Fruit fly (Drosophila melanogaster) whole organism, embryonic: ENCODE measurements around the gene NK7.1.

ENCODE experiments used
- B-H2 ChIP-seq: fragments of 200-800 bp; sonication (Bioruptor generic); optimal IDR thresholded peaks from 2 replicates; lab custom pipeline; 2018; ENCODE audit warnings: missing biosample characterization, mild to moderate bottlenecking, missing genetic modification characterization
- Bteb2 ChIP-seq: fragments of 200-800 bp; sonication (Bioruptor generic); optimal IDR thresholded peaks from 2 replicates; lab custom pipeline; 2016; ENCODE audit warnings: missing biosample characterization, missing genetic modification characterization
- CG10147 ChIP-seq: fragments of 200-800 bp; sonication (Bioruptor generic); optimal IDR thresholded peaks from 2 replicates; lab custom pipeline; 2019; ENCODE audit warnings: missing biosample characterization, mild to moderate bottlenecking, missing genetic modification characterization, moderate library complexity
- CG10654 ChIP-seq: fragments of 200-800 bp; sonication (Bioruptor generic); optimal IDR thresholded peaks from 2 replicates; lab custom pipeline; 2016; ENCODE audit warnings: missing biosample characterization, missing genetic modification characterization
- CG13894 ChIP-seq: fragments of 200-800 bp; sonication (Bioruptor generic); optimal IDR thresholded peaks from 3 replicates; lab custom pipeline; 2018; ENCODE audit warnings: missing biosample characterization, mild to moderate bottlenecking, missing genetic modification characterization, moderate library complexity
- CG14014 ChIP-seq: fragments of 200-800 bp; sonication (Bioruptor generic); IDR thresholded peaks from 2 replicates; pipeline ENCODE4 v1.3.6; 2022; ENCODE audit warnings: missing biosample characterization, missing genetic modification characterization
- CG14860 ChIP-seq: fragments of 200-800 bp; sonication (Bioruptor generic); IDR thresholded peaks from 3 replicates; pipeline ENCODE4 v1.3.6; 2022; ENCODE audit warnings: missing biosample characterization, missing genetic modification characterization; ENCODE audit not compliant: partially characterized antibody
- CG1647 ChIP-seq: fragments of 200-800 bp; sonication (Bioruptor generic); optimal IDR thresholded peaks from 3 replicates; lab custom pipeline; 2016; ENCODE audit warnings: missing biosample characterization, missing genetic modification characterization
- CG16779 ChIP-seq: fragments of 200-800 bp; sonication (Bioruptor generic); IDR thresholded peaks from 2 replicates; pipeline ENCODE4 v1.3.6; 2022; ENCODE audit warnings: missing biosample characterization, missing genetic modification characterization
- CG2116 ChIP-seq: fragments of 200-800 bp; sonication (Bioruptor generic); optimal IDR thresholded peaks from 3 replicates; lab custom pipeline; 2018; ENCODE audit warnings: missing biosample characterization, mild to moderate bottlenecking, missing genetic modification characterization
- CG2120 ChIP-seq: fragments of 200-800 bp; sonication (Bioruptor generic); optimal IDR thresholded peaks from 3 replicates; lab custom pipeline; 2016; ENCODE audit warnings: missing biosample characterization, missing genetic modification characterization
- CG2199 ChIP-seq: fragments of 200-800 bp; sonication (Bioruptor generic); IDR thresholded peaks from 3 replicates; pipeline ENCODE4 v1.3.6; 2022; ENCODE audit warnings: missing biosample characterization, missing genetic modification characterization
- CG2712 ChIP-seq: fragments of 200-800 bp; optimal IDR thresholded peaks from 3 replicates; lab custom pipeline; 2019; ENCODE audit warnings: missing biosample characterization, mild to moderate bottlenecking, missing genetic modification characterization, moderate library complexity
- CG30020 ChIP-seq: fragments of 200-800 bp; optimal IDR thresholded peaks from 2 replicates; lab custom pipeline; 2019; ENCODE audit warnings: missing biosample characterization, mild to moderate bottlenecking, missing genetic modification characterization, moderate library complexity
- CG30431 ChIP-seq: fragments of 200-800 bp; sonication (Bioruptor generic); optimal IDR thresholded peaks from 2 replicates; lab custom pipeline; 2017; ENCODE audit warnings: missing biosample characterization, missing genetic modification characterization
- CG3281 ChIP-seq: fragments of 200-800 bp; sonication (Bioruptor generic); optimal IDR thresholded peaks from 3 replicates; lab custom pipeline; 2017; ENCODE audit warnings: missing biosample characterization, mild to moderate bottlenecking, missing genetic modification characterization
- CG4328 ChIP-seq: fragments of 200-800 bp; sonication (Bioruptor generic); optimal IDR thresholded peaks from 3 replicates; lab custom pipeline; 2017; ENCODE audit warnings: missing biosample characterization, missing genetic modification reagents, missing genetic modification characterization
- CG4854 ChIP-seq: fragments of 200-800 bp; sonication (Bioruptor generic); optimal IDR thresholded peaks from 2 replicates; lab custom pipeline; 2016; ENCODE audit warnings: missing biosample characterization, missing genetic modification characterization, inconsistent platforms
- CG6765 ChIP-seq: fragments of 200-800 bp; sonication (Bioruptor generic); optimal IDR thresholded peaks from 3 replicates; lab custom pipeline; 2017; ENCODE audit warnings: missing biosample characterization, mild to moderate bottlenecking, missing genetic modification characterization
- CG6854 ChIP-seq: fragments of 200-800 bp; sonication (Bioruptor generic); optimal IDR thresholded peaks from 3 replicates; lab custom pipeline; 2017; ENCODE audit warnings: missing biosample characterization, mild to moderate bottlenecking, missing genetic modification characterization
- CG8359 ChIP-seq: fragments of 200-800 bp; sonication (Bioruptor generic); optimal IDR thresholded peaks from 2 replicates; lab custom pipeline; 2017; ENCODE audit warnings: missing biosample characterization, mild to moderate bottlenecking, missing genetic modification characterization, borderline replicate concordance
- CG8944 ChIP-seq: fragments of 200-800 bp; sonication (Bioruptor generic); optimal IDR thresholded peaks from 3 replicates; lab custom pipeline; 2016; ENCODE audit warnings: missing biosample characterization, missing genetic modification characterization
- CG9876 ChIP-seq: fragments of 200-800 bp; sonication (Bioruptor generic); optimal IDR thresholded peaks from 2 replicates; lab custom pipeline; 2016; ENCODE audit warnings: missing biosample characterization, missing genetic modification characterization
- CoRest ChIP-seq: fragments of 200-800 bp; sonication (Bioruptor generic); optimal IDR thresholded peaks from 3 replicates; lab custom pipeline; 2018; ENCODE audit warnings: missing biosample characterization, mild to moderate bottlenecking, missing genetic modification characterization, moderate library complexity
- Doc2 ChIP-seq: fragments of 200-800 bp; sonication (Bioruptor generic); IDR thresholded peaks from 2 replicates; pipeline ENCODE4 v1.3.6; 2022; ENCODE audit warnings: missing biosample characterization, missing genetic modification characterization
- Fer2 ChIP-seq: fragments of 200-800 bp; sonication (Bioruptor generic); optimal IDR thresholded peaks from 2 replicates; lab custom pipeline; 2018; ENCODE audit warnings: missing biosample characterization, mild to moderate bottlenecking, missing genetic modification characterization, moderate library complexity
- Fer3 ChIP-seq: fragments of 200-800 bp; sonication (Bioruptor generic); optimal IDR thresholded peaks from 2 replicates; lab custom pipeline; 2018; ENCODE audit warnings: missing biosample characterization, mild to moderate bottlenecking, missing genetic modification characterization, moderate library complexity
- HHEX ChIP-seq: fragments of 200-800 bp; sonication (Bioruptor generic); optimal IDR thresholded peaks from 3 replicates; lab custom pipeline; 2017; ENCODE audit warnings: missing biosample characterization, mild to moderate bottlenecking, missing genetic modification characterization, missing genetic modification reagents
- HLHmδ ChIP-seq: fragments of 200-800 bp; sonication (Bioruptor generic); optimal IDR thresholded peaks from 2 replicates; lab custom pipeline; 2018; ENCODE audit warnings: missing biosample characterization, mild to moderate bottlenecking, missing genetic modification characterization, moderate library complexity
- Mad ChIP-seq: fragments of 200-800 bp; sonication (Bioruptor generic); optimal IDR thresholded peaks from 2 replicates; lab custom pipeline; 2016; ENCODE audit warnings: missing biosample characterization, missing genetic modification characterization
- Nf-YC ChIP-seq: fragments of 200-800 bp; optimal IDR thresholded peaks from 3 replicates; lab custom pipeline; 2019; ENCODE audit warnings: missing biosample characterization, mild to moderate bottlenecking, missing genetic modification characterization, moderate library complexity
- Sin3A ChIP-seq: fragments of >200 bp; optimal IDR thresholded peaks from 2 replicates; lab custom pipeline; 2018
- Tbp ChIP-seq: fragments of >200 bp; optimal IDR thresholded peaks from 2 replicates; lab custom pipeline; 2018; ENCODE audit warnings: missing biosample characterization, missing genetic modification characterization
- cas ChIP-seq: fragments of 200-800 bp; sonication (Bioruptor generic); IDR thresholded peaks from 2 replicates; pipeline ENCODE4 v1.3.6; 2022; ENCODE audit warnings: missing biosample characterization, missing genetic modification characterization
- chm ChIP-seq: fragments of 200-800 bp; sonication (Bioruptor generic); IDR thresholded peaks from 2 replicates; pipeline ENCODE4 v1.3.6; 2022; ENCODE audit warnings: missing biosample characterization, missing genetic modification characterization
- ewg ChIP-seq: fragments of 200-800 bp; sonication (Bioruptor generic); optimal IDR thresholded peaks from 3 replicates; lab custom pipeline; 2017; ENCODE audit warnings: mild to moderate bottlenecking, missing biosample characterization, missing genetic modification reagents, missing genetic modification characterization
- gsb-n ChIP-seq: fragments of 200-800 bp; sonication (Bioruptor generic); optimal IDR thresholded peaks from 3 replicates; lab custom pipeline; 2018; ENCODE audit warnings: missing biosample characterization, mild to moderate bottlenecking, missing genetic modification characterization
- knrl ChIP-seq: fragments of 200-800 bp; sonication (Bioruptor generic); IDR thresholded peaks from 3 replicates; pipeline ENCODE4 v1.3.6; 2022; ENCODE audit warnings: missing biosample characterization, missing genetic modification characterization; ENCODE audit not compliant: partially characterized antibody
- lbe ChIP-seq: fragments of 200-800 bp; sonication (Bioruptor generic); optimal IDR thresholded peaks from 2 replicates; lab custom pipeline; 2016; ENCODE audit warnings: missing biosample characterization, mild to moderate bottlenecking, missing genetic modification characterization
- odd ChIP-seq: fragments of 200-800 bp; sonication (Bioruptor generic); optimal IDR thresholded peaks from 2 replicates; lab custom pipeline; 2017; ENCODE audit warnings: missing biosample characterization, mild to moderate bottlenecking, missing genetic modification characterization
- pita ChIP-seq: fragments of 200-800 bp; sonication (Bioruptor generic); optimal IDR thresholded peaks from 2 replicates; lab custom pipeline; 2017; ENCODE audit warnings: missing biosample characterization, mild to moderate bottlenecking, missing genetic modification characterization
- pros ChIP-seq: fragments of 200-800 bp; sonication (Bioruptor generic); optimal IDR thresholded peaks from 3 replicates; lab custom pipeline; 2019; ENCODE audit warnings: missing biosample characterization, mild to moderate bottlenecking, missing genetic modification characterization, moderate library complexity
- rib ChIP-seq: fragments of 200-800 bp; sonication (Bioruptor generic); IDR thresholded peaks from 2 replicates; pipeline ENCODE4 v1.3.6; 2022; ENCODE audit warnings: missing biosample characterization, missing genetic modification characterization
- schlank ChIP-seq: fragments of 200-800 bp; sonication (Bioruptor generic); optimal IDR thresholded peaks from 2 replicates; lab custom pipeline; 2018; ENCODE audit warnings: missing biosample characterization, mild to moderate bottlenecking, missing genetic modification characterization
- so ChIP-seq: fragments of 200-800 bp; sonication (Bioruptor generic); IDR thresholded peaks from 3 replicates; pipeline ENCODE4 v1.3.6; 2022; ENCODE audit warnings: missing biosample characterization, missing genetic modification characterization
- ssp ChIP-seq: fragments of 200-800 bp; sonication (Bioruptor generic); IDR thresholded peaks from 2 replicates; pipeline ENCODE4 v1.3.6; 2022; ENCODE audit warnings: missing biosample characterization, missing genetic modification characterization
- stc ChIP-seq: fragments of 200-800 bp; sonication (Bioruptor generic); IDR thresholded peaks from 2 replicates; pipeline ENCODE4 v1.3.6; 2022; ENCODE audit warnings: missing biosample characterization, missing genetic modification characterization
- ttk ChIP-seq: fragments of 200-800 bp; sonication (Bioruptor generic); IDR thresholded peaks from 2 replicates; pipeline ENCODE4 v2.1.2; 2022; ENCODE audit warnings: missing biosample characterization, missing genetic modification characterization
- vnd ChIP-seq: fragments of 200-800 bp; sonication (Bioruptor generic); IDR thresholded peaks from 3 replicates; pipeline ENCODE4 v1.3.6; 2022; ENCODE audit warnings: missing biosample characterization, missing genetic modification characterization; ENCODE audit not compliant: partially characterized antibody
- vvl ChIP-seq: fragments of 200-800 bp; sonication (Bioruptor generic); IDR thresholded peaks from 2 replicates; pipeline ENCODE4 v1.3.6; 2022; ENCODE audit warnings: missing biosample characterization, missing genetic modification characterization

Gene NK7.1

DNA sequence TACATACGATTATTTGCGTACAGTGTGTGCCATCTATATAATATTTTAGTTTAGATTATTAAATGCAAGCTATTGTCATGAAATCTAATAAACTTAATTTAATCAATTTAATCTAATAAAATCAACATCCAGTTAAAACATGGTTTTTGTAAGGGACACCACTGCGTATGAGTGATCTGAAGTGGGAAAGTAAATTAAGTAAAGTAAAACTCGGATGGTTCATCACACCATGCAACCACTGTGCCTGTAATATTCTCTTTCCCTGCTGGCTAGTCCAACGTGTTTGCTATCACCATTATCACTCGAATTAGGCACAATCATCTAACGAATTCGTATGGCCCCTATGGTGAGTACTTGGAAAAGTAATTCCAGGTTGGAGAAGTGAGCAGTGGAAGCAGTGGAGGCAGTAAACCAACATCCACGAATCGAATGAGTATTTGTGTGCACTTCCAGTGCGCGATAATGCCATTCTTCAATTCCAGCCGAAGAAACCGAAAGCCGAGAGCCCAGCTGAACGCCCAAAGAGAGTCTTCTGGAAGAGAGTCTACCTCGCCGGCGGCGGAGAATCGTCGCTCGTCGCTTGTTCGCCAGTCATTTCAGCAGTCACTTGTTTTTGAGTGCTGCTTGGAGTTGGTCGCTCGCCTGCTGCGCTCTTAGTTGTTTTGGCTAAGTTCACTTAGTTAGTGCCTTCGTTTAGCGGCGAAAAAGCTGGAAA, 83.9 kb downstream of the NK7.1 start, which contains the start of gene red (continued):
- TF ChIP-seq HLHmδ (no peak), odd (GFP tag; lab: Kevin White, UChicago) (peak; percentile 79), CG16779 (GFP tag; lab: Robert Waterston, UW) (no peak), cas (GFP tag; lab: Robert Waterston, UW) (peak; percentile 33; the same call in 1 of the 2 replicates), chm (GFP tag; lab: Robert Waterston, UW) (peak; percentile 19; the same call in 1 of the 2 replicates), ttk (GFP tag; lab: Robert Waterston, UW) (peak; percentile 70), CG3281 (GFP tag; lab: Kevin White, UChicago) (peak; percentile 88), HHEX (GFP tag; lab: Kevin White, UChicago) (peak; percentile 82), vnd (GFP tag; lab: Robert Waterston, UW) (no peak), CG6854 (GFP tag; lab: Kevin White, UChicago) (peak; percentile 62), Fer2 (tag; lab: Kevin White, UChicago) (peak; percentile 59), CG2120 (peak; percentile 89), CG2116 (GFP tag; lab: Kevin White, UChicago) (peak; percentile 24), CG4854 (GFP tag; lab: Kevin White, UChicago) (peak; percentile 34), CG14014 (peak; percentile 80), CG9876 (GFP tag; lab: Kevin White, UChicago) (peak; percentile 17), lbe (GFP tag; lab: Kevin White, UChicago) (peak; percentile 49), Doc2 (GFP tag; lab: Robert Waterston, UW) (no peak), CG30431 (GFP tag; lab: Kevin White, UChicago) (peak; percentile 39), Tbp (GFP tag; lab: Kevin White, UChicago) (no peak), Nf-YC (tag; lab: Kevin White, UChicago) (peak; percentile 29), CG8359 (GFP tag; lab: Kevin White, UChicago) (no peak), so (GFP tag; lab: Robert Waterston, UW) (no peak), knrl (GFP tag; lab: Robert Waterston, UW) (no peak), pros (peak; percentile 43), CG30020 (tag; lab: Kevin White, UChicago) (no peak), gsb-n (tag; lab: Kevin White, UChicago) (no peak), CG4328 (GFP tag; lab: Kevin White, UChicago) (no peak), CG13894 (tag; lab: Kevin White, UChicago) (peak; percentile 57), CG6765 (peak; percentile 51), stc (GFP tag; lab: Robert Waterston, UW) (peak; percentile 52), ssp (GFP tag; lab: Robert Waterston, UW) (no peak), CG10147 (GFP tag; lab: Kevin White, UChicago) (peak; percentile 52), CG2712 (tag; lab: Kevin White, UChicago) (peak; percentile 73), CG1647 (GFP tag; lab: Kevin White, UChicago) (no peak), Sin3A (lab: Kevin White, UChicago) (no peak), CG10654 (peak; percentile 14), B-H2 (peak; percentile 16), CG14860 (no peak), Fer3 (tag; lab: Kevin White, UChicago) (peak; percentile 83), Mad (GFP tag; lab: Kevin White, UChicago) (peak; percentile 30), pita (GFP tag; lab: Kevin White, UChicago) (no peak), ewg (peak; percentile 47), vvl (GFP tag; lab: Robert Waterston, UW) (peak; percentile 79), CG2199 (GFP tag; lab: Robert Waterston, UW) (0 out of 3 replicates have a peak, but pooled peaks have one; percentile 36), schlank (tag; lab: Kevin White, UChicago) (peak; percentile 36), rib (GFP tag; lab: Robert Waterston, UW) (no peak; the same call in 1 of the 2 replicates), CG8944 (GFP tag; lab: Kevin White, UChicago) (peak; percentile 35), CoRest (tag; lab: Kevin White, UChicago) (peak; percentile 81), Bteb2 (GFP tag; lab: Kevin White, UChicago) (peak; percentile 51)
